Worm (Caenorhabditis elegans): ENCODE data around the gene rcat-1.

DNA sequence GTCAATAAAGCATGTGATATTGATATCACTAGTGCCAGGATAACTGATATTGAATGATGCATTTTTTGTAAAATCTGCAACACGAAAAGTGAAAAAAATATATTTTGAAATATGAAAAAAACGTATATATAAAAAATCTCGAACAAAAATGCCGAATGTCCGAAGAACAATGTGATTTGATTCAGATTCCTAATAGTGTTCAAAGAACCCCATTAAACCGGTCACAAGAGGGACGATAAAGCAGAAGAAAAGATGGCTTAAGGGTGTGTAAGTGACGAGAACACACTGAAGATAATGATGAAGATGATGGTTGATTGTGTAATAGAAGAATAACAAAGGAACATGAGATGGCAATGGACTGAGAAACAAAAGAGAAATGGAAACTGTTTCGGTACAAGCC, 32.8 kb upstream of the rcat-1 start, which contains the start of gene T21D12.14:
- TF ChIP-seq dpff-1 (tag; optimal IDR thresholded peaks at IDR 0.05): no peak
- TF ChIP-seq ama-1 (optimal IDR thresholded peaks at IDR 0.05): no peak
- TF ChIP-seq ama-1 (GFP tag; optimal IDR thresholded peaks at IDR 0.05): no peak
- no peak for TF ChIP-seq lsy-27 (tag; optimal IDR thresholded peaks at IDR 0.05; ENCODE audit: borderline replicate concordance, insufficient read depth)
- TF ChIP-seq C17E4.6 (GFP tag; IDR thresholded peaks at IDR 0.05): no peak
- no peak for TF ChIP-seq nhr-80 (tag; optimal IDR thresholded peaks at IDR 0.05)
